Worm (Caenorhabditis elegans) whole organism, late embryonic: ENCODE results near the gene T08B6.4.

Experiments
- F13H6.1 ChIP-seq: sonication (generic microtip); optimal IDR thresholded peaks from 2 replicates; lab custom pipeline; 2016; ENCODE audit warnings: missing genetic modification characterization, missing compliant biosample characterization
- K09A11.1 ChIP-seq: sonication (generic microtip); optimal IDR thresholded peaks from 2 replicates; lab custom pipeline; 2017; ENCODE audit warnings: antibody characterized with exemption, mild to moderate bottlenecking, missing genetic modification characterization, missing compliant biosample characterization; ENCODE audit not compliant: insufficient read depth
- ama-1 ChIP-seq: fragments of 150-350 bp; optimal IDR thresholded peaks from 2 replicates; lab custom pipeline; 2014
- ceh-30 ChIP-seq: fragments of 150-350 bp; optimal IDR thresholded peaks from 2 replicates; lab custom pipeline; 2014; ENCODE audit warnings: missing biosample characterization, missing genetic modification characterization
- ceh-48 ChIP-seq: sonication (generic microtip); optimal IDR thresholded peaks from 2 replicates; lab custom pipeline; 2016; ENCODE audit warnings: missing genetic modification characterization, inconsistent platforms, missing compliant biosample characterization
- ceh-9 ChIP-seq: sonication (generic microtip); optimal IDR thresholded peaks from 2 replicates; lab custom pipeline; 2016; ENCODE audit warnings: mild to moderate bottlenecking, missing genetic modification characterization, inconsistent platforms, missing compliant biosample characterization
- dve-1 ChIP-seq: sonication (generic microtip); optimal IDR thresholded peaks from 2 replicates; lab custom pipeline; 2017; ENCODE audit warnings: antibody characterized with exemption, mild to moderate bottlenecking, missing genetic modification characterization, missing compliant biosample characterization
- hlh-13 ChIP-seq: fragments of 200-800 bp; sonication (Bioruptor generic); optimal IDR thresholded peaks from 2 replicates; lab custom pipeline; 2018; ENCODE audit warnings: mild to moderate bottlenecking, missing genetic modification characterization, missing compliant biosample characterization
- nhr-11 ChIP-seq: fragments of 150-350 bp; optimal IDR thresholded peaks from 2 replicates; lab custom pipeline; 2014; ENCODE audit warnings: missing biosample characterization, missing genetic modification characterization
- pag-3 ChIP-seq: sonication (generic microtip); optimal IDR thresholded peaks from 2 replicates; lab custom pipeline; 2016; ENCODE audit warnings: missing compliant biosample characterization, missing genetic modification characterization, borderline replicate concordance
- pha-4 ChIP-seq: fragments of 150-350 bp; optimal IDR thresholded peaks from 2 replicates; lab custom pipeline; 2018; ENCODE audit warnings: missing biosample characterization, missing genetic modification reagents, missing genetic modification characterization
- tbx-2 ChIP-seq: sonication (generic microtip); optimal IDR thresholded peaks from 2 replicates; lab custom pipeline; 2016; ENCODE audit warnings: missing genetic modification characterization, missing compliant biosample characterization

DNA sequence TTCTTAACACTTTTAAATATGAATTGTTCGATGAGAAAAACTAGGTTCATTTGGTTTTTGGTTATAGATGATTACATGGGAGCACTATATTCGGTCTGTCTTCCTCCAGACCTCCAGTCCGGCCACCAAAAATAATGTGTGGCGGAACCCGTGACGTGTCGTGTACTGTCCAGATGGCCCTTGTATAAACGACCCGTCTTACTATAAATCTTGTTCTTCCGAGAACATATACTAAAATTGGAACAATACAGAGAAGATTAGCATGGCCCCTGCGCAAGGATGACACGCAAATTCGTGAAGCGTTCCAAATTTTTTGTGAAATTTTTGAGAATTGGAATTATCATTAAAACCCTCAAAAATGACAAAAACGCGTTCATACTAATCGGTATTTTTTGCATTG lies 38.9 kb upstream of the T08B6.4 start:
- TF ChIP-seq pag-3 (tag; lab: Kevin White, UChicago) = no peak
- no peak for TF ChIP-seq dve-1 (tag; lab: Kevin White, UChicago)
- TF ChIP-seq pha-4 = no peak
- TF ChIP-seq tbx-2 (tag; lab: Kevin White, UChicago) = no peak
- TF ChIP-seq ama-1 (lab: Kevin White, UChicago) = no peak
- TF ChIP-seq nhr-11 = no peak
- no peak for TF ChIP-seq hlh-13 (GFP tag; lab: Kevin White, UChicago)
- no peak for TF ChIP-seq F13H6.1
- TF ChIP-seq ceh-30 (tag; lab: Kevin White, UChicago) = no peak
- no peak for TF ChIP-seq ceh-9 (tag; lab: Kevin White, UChicago)
- TF ChIP-seq ceh-48 (tag; lab: Kevin White, UChicago) = no peak
- no peak for TF ChIP-seq K09A11.1 (tag; lab: Kevin White, UChicago)
